Fruit fly (Drosophila melanogaster) whole organism, adult: ENCODE results near the gene CG45487.
A peak's percentile ranks its signal among the peaks of the same experiment; 100 is the strongest.

Source experiments
- CG11617 ChIP-seq: fragments of 200-800 bp; sonication (Bioruptor generic); optimal IDR thresholded peaks from 2 replicates; lab custom pipeline; 2017; ENCODE audit warnings: mild to moderate bottlenecking, missing biosample characterization, missing genetic modification reagents, missing genetic modification characterization
- CG12768 ChIP-seq: fragments of 200-800 bp; sonication (Bioruptor generic); optimal IDR thresholded peaks from 2 replicates; lab custom pipeline; 2017; ENCODE audit warnings: missing biosample characterization, missing genetic modification characterization, mild to moderate bottlenecking, moderate library complexity, missing genetic modification reagents
- CG14711 ChIP-seq: fragments of 200-800 bp; sonication (Bioruptor generic); optimal IDR thresholded peaks from 2 replicates; lab custom pipeline; 2018; ENCODE audit warnings: missing biosample characterization, mild to moderate bottlenecking, missing genetic modification characterization, moderate library complexity
- CG1620 ChIP-seq: fragments of 200-800 bp; sonication (Bioruptor generic); optimal IDR thresholded peaks from 2 replicates; lab custom pipeline; 2016; ENCODE audit warnings: missing biosample characterization, missing genetic modification characterization
- CG33017 ChIP-seq: fragments of 200-800 bp; sonication (Bioruptor generic); optimal IDR thresholded peaks from 2 replicates; lab custom pipeline; 2018; ENCODE audit warnings: missing biosample characterization, mild to moderate bottlenecking, missing genetic modification characterization, moderate library complexity
- CG5204 ChIP-seq: fragments of 200-800 bp; sonication (Bioruptor generic); optimal IDR thresholded peaks from 2 replicates; lab custom pipeline; 2016; ENCODE audit warnings: missing biosample characterization, missing genetic modification characterization
- CG7045 ChIP-seq: fragments of 200-800 bp; sonication (Bioruptor generic); optimal IDR thresholded peaks from 2 replicates; lab custom pipeline; 2017; ENCODE audit warnings: missing biosample characterization, mild to moderate bottlenecking, missing genetic modification characterization
- CG7101 ChIP-seq: fragments of 200-800 bp; sonication (Bioruptor generic); optimal IDR thresholded peaks from 2 replicates; lab custom pipeline; 2018; ENCODE audit warnings: missing biosample characterization, mild to moderate bottlenecking, missing genetic modification characterization, moderate library complexity
- Clk ChIP-seq: fragments of 200-800 bp; sonication (Bioruptor generic); optimal IDR thresholded peaks from 2 replicates; lab custom pipeline; 2017; ENCODE audit warnings: missing biosample characterization, missing genetic modification characterization
- Crg-1 ChIP-seq: fragments of 200-800 bp; sonication (Bioruptor generic); optimal IDR thresholded peaks from 2 replicates; lab custom pipeline; 2016; ENCODE audit warnings: missing biosample characterization, missing genetic modification characterization
- Hr96 ChIP-seq: fragments of 200-800 bp; sonication (Bioruptor generic); optimal IDR thresholded peaks from 2 replicates; lab custom pipeline; 2016; ENCODE audit warnings: missing biosample characterization, missing genetic modification characterization
- Mnt ChIP-seq: fragments of 200-800 bp; sonication (Bioruptor generic); optimal IDR thresholded peaks from 2 replicates; lab custom pipeline; 2016; ENCODE audit warnings: missing biosample characterization, mild to moderate bottlenecking, missing genetic modification characterization
- bab1 ChIP-seq: fragments of 200-800 bp; sonication (Bioruptor generic); optimal IDR thresholded peaks from 3 replicates; lab custom pipeline; 2019; ENCODE audit warnings: missing biosample characterization, mild to moderate bottlenecking, missing genetic modification characterization, moderate library complexity
- cic ChIP-seq: fragments of 200-800 bp; sonication (Bioruptor generic); optimal IDR thresholded peaks from 2 replicates; lab custom pipeline; 2017; ENCODE audit warnings: missing biosample characterization, mild to moderate bottlenecking, missing genetic modification characterization, moderate library complexity
- cnc ChIP-seq, 2 experiments: fragments of >200 bp; optimal IDR thresholded peaks; 2 replicates each; lab custom pipeline; 2017
- kay ChIP-seq: fragments of 200-800 bp; sonication (Bioruptor generic); peaks from one replicate; lab custom pipeline; 2016; ENCODE audit warnings: missing biosample characterization, missing genetic modification characterization, borderline replicate concordance
- ovo ChIP-seq: fragments of 200-800 bp; sonication (Bioruptor generic); optimal IDR thresholded peaks from 2 replicates; lab custom pipeline; 2016; ENCODE audit warnings: missing biosample characterization, missing genetic modification characterization
- pad ChIP-seq: fragments of 200-800 bp; sonication (Bioruptor generic); optimal IDR thresholded peaks from 3 replicates; lab custom pipeline; 2017; ENCODE audit warnings: missing biosample characterization, missing genetic modification characterization, mild to moderate bottlenecking, moderate library complexity, missing genetic modification reagents
- tj ChIP-seq: fragments of 200-800 bp; sonication (Bioruptor generic); optimal IDR thresholded peaks from 3 replicates; lab custom pipeline; 2017; ENCODE audit warnings: missing biosample characterization, mild to moderate bottlenecking, missing genetic modification characterization, moderate library complexity
- toe ChIP-seq: fragments of 200-800 bp; sonication (Bioruptor generic); optimal IDR thresholded peaks from 2 replicates; lab custom pipeline; 2016; ENCODE audit warnings: missing biosample characterization, missing genetic modification characterization

CG45487 gene

DNA sequence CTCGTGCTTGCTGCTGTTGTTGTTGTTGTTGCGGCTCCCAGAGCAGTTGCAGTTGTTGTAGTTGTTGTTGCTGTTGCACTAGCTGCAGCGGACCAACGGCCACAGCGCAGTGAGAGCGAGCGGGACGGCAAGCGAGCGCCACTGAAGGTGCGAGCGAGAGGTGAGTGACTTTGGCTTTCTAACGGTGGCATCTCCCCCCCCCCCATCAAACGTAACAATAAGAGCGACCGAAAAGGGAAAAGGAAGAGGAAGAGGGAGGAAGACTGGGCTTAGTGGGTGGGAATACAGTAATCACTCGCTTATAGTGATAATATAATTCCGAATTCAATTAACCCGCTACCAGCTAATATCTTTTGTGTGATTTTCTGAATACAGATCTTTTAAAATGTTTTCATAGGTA is 48.1 kb downstream of the CG45487 start:
- TF ChIP-seq pad (GFP tag; lab: Kevin White, UChicago) (peak; percentile 84), Clk (GFP tag; lab: Kevin White, UChicago) (no peak), ovo (peak; percentile 83)

DNA sequence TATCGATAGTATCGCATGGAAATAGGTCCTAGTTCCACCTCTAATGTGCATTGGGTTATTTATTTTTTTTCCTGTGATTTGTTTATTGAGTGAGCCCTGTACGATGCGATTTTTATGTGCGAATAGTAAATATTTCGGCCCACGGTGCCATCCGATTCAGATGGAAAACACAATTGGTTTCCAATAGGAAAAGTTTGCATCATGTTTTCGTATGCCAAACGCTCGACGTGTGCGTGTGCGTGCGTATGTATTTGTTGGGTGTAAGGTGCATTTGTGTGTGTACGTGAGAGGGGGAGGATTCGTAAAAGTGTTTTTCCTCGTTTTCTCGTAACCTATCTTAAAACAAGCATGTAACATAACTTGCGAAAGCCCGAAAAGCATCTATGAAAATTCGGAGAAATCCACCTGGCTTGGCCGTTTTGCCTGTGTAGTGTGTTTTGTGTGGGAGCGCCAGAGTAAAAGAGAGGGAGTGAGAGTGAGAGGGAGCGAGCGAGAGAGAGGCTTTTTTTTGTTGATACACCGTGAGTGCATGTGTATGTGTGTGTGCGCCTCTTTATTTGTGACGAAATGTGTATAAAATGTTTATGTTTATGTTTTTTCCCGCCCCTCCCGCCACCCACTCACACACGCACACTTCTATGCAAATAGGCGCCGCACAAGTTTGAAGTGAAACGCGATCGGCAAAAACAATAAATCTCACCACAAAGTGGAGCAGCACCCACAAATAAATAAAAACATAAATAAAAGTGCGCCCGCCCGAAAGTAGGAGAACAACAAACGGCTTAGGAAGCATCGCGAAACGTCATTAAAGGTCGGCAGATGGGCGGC is 48.7 kb downstream of the CG45487 start, which contains the start of gene Hers:
Hers (plus strand) TSS at position 2 of the 828 bp plus-strand sequence.
- TF ChIP-seq Mnt (no peak), cic (GFP tag; lab: Kevin White, UChicago) (no peak), pad (GFP tag; lab: Kevin White, UChicago) (no peak), Crg-1 (GFP tag; lab: Kevin White, UChicago) (no peak), tj (GFP tag; lab: Kevin White, UChicago) (peak; percentile 28), CG1620 (no peak)

dm6 chrX:19865389-19866144 is 49.5 kb downstream of the CG45487 start, which contains the start of gene THADA:
TSS of gene THADA (minus strand) at chrX:19865524.
- TF ChIP-seq CG11617 = peak; percentile 71
- TF ChIP-seq CG12768 (GFP tag; lab: Kevin White, UChicago) = no peak
- TF ChIP-seq ovo = peak; percentile 23
- peak; percentile 7 for TF ChIP-seq toe (GFP tag; lab: Kevin White, UChicago)
- no peak for TF ChIP-seq cnc (optimal IDR thresholded peaks at IDR 0.05; lab: Kevin White, UChicago)
- TF ChIP-seq Hr96 (GFP tag; lab: Kevin White, UChicago) = peak; percentile 39
- peak; percentile 51 for TF ChIP-seq tj (GFP tag; lab: Kevin White, UChicago)
- peak; percentile 70 for TF ChIP-seq CG5204 (GFP tag; lab: Kevin White, UChicago)
- TF ChIP-seq CG1620 = no peak
- TF ChIP-seq Crg-1 (GFP tag; lab: Kevin White, UChicago) = peak; percentile 72
- TF ChIP-seq cic (GFP tag; lab: Kevin White, UChicago) = no peak
- TF ChIP-seq CG33017 (tag; lab: Kevin White, UChicago) = peak; percentile 33
- no peak for TF ChIP-seq Clk (GFP tag; lab: Kevin White, UChicago)
- TF ChIP-seq CG14711 (tag; lab: Kevin White, UChicago) = peak; percentile 83
- TF ChIP-seq Mnt = peak; percentile 4
- no peak for TF ChIP-seq CG7045 (GFP tag; lab: Kevin White, UChicago)
- TF ChIP-seq bab1 (GFP tag; lab: Kevin White, UChicago) = peak; percentile 41
- peak; percentile 56 for TF ChIP-seq CG7101 (tag; lab: Kevin White, UChicago)
- TF ChIP-seq pad (GFP tag; lab: Kevin White, UChicago) = no peak
- no peak for TF ChIP-seq kay (GFP tag; lab: Kevin White, UChicago)
